Worm (Caenorhabditis elegans): Measurements from ENCODE around the gene C49A9.5.

ce11 chrIV:6237508-6238227 is 24.2 kb downstream of the C49A9.5 start, which contains the start of the genes F58F9.6 and F58F9.8:
- no peak for TF ChIP-seq aly-2 (tag; optimal IDR thresholded peaks at IDR 0.05)
- no peak for TF ChIP-seq elt-3 (tag; optimal IDR thresholded peaks at IDR 0.05)
- TF ChIP-seq unc-62 (GFP tag; optimal IDR thresholded peaks at IDR 0.05), result no peak
- TF ChIP-seq nhr-28 (tag; optimal IDR thresholded peaks at IDR 0.05), result no peak
- TF ChIP-seq nhr-237 (tag; optimal IDR thresholded peaks at IDR 0.05), result no peak
- no peak for TF ChIP-seq mml-1 (tag; optimal IDR thresholded peaks at IDR 0.05)
- no peak for TF ChIP-seq pha-4 (tag; optimal IDR thresholded peaks at IDR 0.05)
- no peak for TF ChIP-seq ama-1 (optimal IDR thresholded peaks at IDR 0.05)
- TF ChIP-seq unc-39 (tag; optimal IDR thresholded peaks at IDR 0.05), result no peak
- no peak for TF ChIP-seq snpc-4 (tag; optimal IDR thresholded peaks at IDR 0.05)
- no peak for TF ChIP-seq nhr-12 (tag; optimal IDR thresholded peaks at IDR 0.05)
- TF ChIP-seq nhr-25 (tag; optimal IDR thresholded peaks at IDR 0.05), result no peak
- no peak for TF ChIP-seq nhr-43 (tag; optimal IDR thresholded peaks at IDR 0.05; ENCODE audit: poor library complexity, severe bottlenecking)
